Fruit fly (Drosophila melanogaster): ENCODE measurements around the gene CG31407.

Gene CG31407

dm6 chr3R:10042664-10043372 is 17.9 kb upstream of the CG31407 start, which contains the start of the genes Mical and CG3909 (continued):
- TF ChIP-seq CG10147 (GFP tag; optimal IDR thresholded peaks at IDR 0.05) (peak; percentile 65), tx (GFP tag; optimal IDR thresholded peaks at IDR 0.05) (peak; percentile 43), HLHmδ (GFP tag; optimal IDR thresholded peaks at IDR 0.05) (peak; percentile 72), CHES-1-like (GFP tag; optimal IDR thresholded peaks at IDR 0.05) (peak; percentile 52), CG6254 (GFP tag; optimal IDR thresholded peaks at IDR 0.05) (peak; percentile 54), CG12299 (tag; optimal IDR thresholded peaks at IDR 0.05) (peak; percentile 69), pfk (GFP tag; optimal IDR thresholded peaks at IDR 0.05) (no peak), ham (GFP tag; IDR thresholded peaks at IDR 0.05) (peak; percentile 46; the same call in 1 of the 2 replicates), CG4328 (GFP tag; optimal IDR thresholded peaks at IDR 0.05) (peak; percentile 69), lab (GFP tag; optimal IDR thresholded peaks at IDR 0.05) (peak; percentile 84), CG17328 (GFP tag; IDR thresholded peaks at IDR 0.05) (peak; percentile 86), NC2β (GFP tag; optimal IDR thresholded peaks at IDR 0.05) (peak; percentile 12), CG1529 (GFP tag; optimal IDR thresholded peaks at IDR 0.05) (peak; percentile 15), Lhr (GFP tag; optimal IDR thresholded peaks at IDR 0.05) (peak; percentile 41), CG8944 (GFP tag; optimal IDR thresholded peaks at IDR 0.05) (no peak), CG1233 (GFP tag; optimal IDR thresholded peaks at IDR 0.05) (peak; percentile 76), CG11723 (GFP tag; optimal IDR thresholded peaks at IDR 0.05) (peak; percentile 43), usp (GFP tag; optimal IDR thresholded peaks at IDR 0.05) (no peak), crc (GFP tag; optimal IDR thresholded peaks at IDR 0.05) (no peak), CG2129 (GFP tag; IDR thresholded peaks at IDR 0.05; ENCODE audit: partially characterized antibody) (no peak), hkb (optimal IDR thresholded peaks at IDR 0.05) (no peak), hkb (GFP tag; IDR thresholded peaks at IDR 0.05) (peak; percentile 82), dysf (GFP tag; IDR thresholded peaks at IDR 0.05) (peak; percentile 90), gem (tag; optimal IDR thresholded peaks at IDR 0.05) (peak; percentile 95), dm (GFP tag; optimal IDR thresholded peaks at IDR 0.05) (no peak), CG9727 (GFP tag; optimal IDR thresholded peaks at IDR 0.05) (peak; percentile 77), CG11456 (GFP tag; IDR thresholded peaks at IDR 0.05) (peak; percentile 91), CG11695 (GFP tag; IDR thresholded peaks at IDR 0.05) (peak; percentile 90), Adf1 (GFP tag; IDR thresholded peaks at IDR 0.05) (peak; percentile 64), Pdp1 (GFP tag; optimal IDR thresholded peaks at IDR 0.05) (peak; percentile 60 to 91), CG15479 (GFP tag; optimal IDR thresholded peaks at IDR 0.05) (no peak), Hsf (GFP tag; optimal IDR thresholded peaks at IDR 0.05) (peak; percentile 63), Six4 (GFP tag; optimal IDR thresholded peaks at IDR 0.05) (peak; percentile 84), ab (GFP tag; optimal IDR thresholded peaks at IDR 0.05) (no peak), CG7928 (GFP tag; optimal IDR thresholded peaks at IDR 0.05) (no peak), Xrp1 (GFP tag; IDR thresholded peaks at IDR 0.05) (peak; percentile 89), phol (tag; optimal IDR thresholded peaks at IDR 0.05) (peak; percentile 92), MBD-R2 (GFP tag; IDR thresholded peaks at IDR 0.05) (peak; percentile 91), Aef1 (GFP tag; IDR thresholded peaks at IDR 0.05) (peak; percentile 84), CG7963 (GFP tag; IDR thresholded peaks at IDR 0.05; ENCODE audit: partially characterized antibody) (no peak; the same call in 2 of the 3 replicates), lbe (GFP tag; optimal IDR thresholded peaks at IDR 0.05) (peak; percentile 14), CG13424 (tag; optimal IDR thresholded peaks at IDR 0.05) (peak; percentile 90), gfzf (GFP tag; optimal IDR thresholded peaks at IDR 0.05) (peak; percentile 81), CG11560 (tag; IDR thresholded peaks at IDR 0.05) (peak; percentile 45; the same call in 1 of the 3 replicates), Usf (GFP tag; optimal IDR thresholded peaks at IDR 0.05) (peak; percentile 46), Lim3 (GFP tag; IDR thresholded peaks at IDR 0.05) (0 out of 2 replicates have a peak, but pooled peaks have one; percentile 29), p53 (GFP tag; optimal IDR thresholded peaks at IDR 0.05) (no peak), CG1792 (GFP tag; optimal IDR thresholded peaks at IDR 0.05) (no peak), CG17568 (GFP tag; optimal IDR thresholded peaks at IDR 0.05) (no peak), tgo (GFP tag; IDR thresholded peaks at IDR 0.05) (peak; percentile 95)

Data from whole organism, embryonic.